Fruit fly (Drosophila melanogaster): Measurements from ENCODE around the gene CG12728.

DNA sequence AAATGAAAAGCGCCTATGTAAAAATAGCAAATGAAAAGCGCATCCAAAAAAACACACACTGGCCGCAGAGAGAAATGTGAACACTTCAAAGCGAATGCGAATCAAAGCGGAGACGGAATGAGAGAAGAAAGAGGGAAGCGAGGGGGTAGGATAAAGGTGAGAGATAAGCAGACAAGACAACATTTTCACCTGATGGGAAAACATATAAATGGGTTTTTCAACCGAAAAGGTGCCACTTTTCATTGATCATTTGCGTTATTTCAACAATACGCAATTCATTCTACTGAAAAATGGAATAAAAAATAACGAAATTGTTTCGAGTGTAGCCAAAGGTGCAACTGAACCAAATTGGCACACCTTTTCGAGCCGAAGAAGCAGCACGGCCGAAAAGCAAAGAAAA, 34.7 kb downstream of the CG12728 start:
- TF ChIP-seq pan (optimal IDR thresholded peaks at IDR 0.05) (no peak), Dll (optimal IDR thresholded peaks at IDR 0.05) (no peak), CG8478 (optimal IDR thresholded peaks at IDR 0.05) (no peak), usp (GFP tag; optimal IDR thresholded peaks at IDR 0.05) (no peak), psq (optimal IDR thresholded peaks at IDR 0.05) (no peak), EcR (GFP tag; optimal IDR thresholded peaks at IDR 0.05) (no peak)
